In genomic region chr3R:18244171-18245043, dm6 we compare ENCODE assay signal across 1 fruit fly cellular context.
A peak's percentile ranks its signal among the peaks of the same experiment; 100 is the strongest.
TF ChIP-seq lines count a peak whose summit lies in the region.

No protein-coding gene starts in this region.

TF ChIP-seq in whole organism, embryonic, 481 proteins besides CTCF, POLR2A, EP300 and RAD21 (continued from another document):
- TF ChIP-seq CoRest (tag; optimal IDR thresholded peaks at IDR 0.05; lab: Kevin White, UChicago) = no peak
- TF ChIP-seq CG11560 (tag; IDR thresholded peaks at IDR 0.05; lab: Robert Waterston, UW) = no peak
- peak; percentile 12 for TF ChIP-seq CHES-1-like (GFP tag; optimal IDR thresholded peaks at IDR 0.05; lab: Kevin White, UChicago)
- TF ChIP-seq CG11085 (GFP tag; IDR thresholded peaks at IDR 0.05; lab: Robert Waterston, UW) = 0 out of 2 replicates have a peak, but pooled peaks have one; percentile 25
- TF ChIP-seq CG17186 (GFP tag; optimal IDR thresholded peaks at IDR 0.05; lab: Kevin White, UChicago) = no peak
- no peak for TF ChIP-seq CG15601 (tag; optimal IDR thresholded peaks at IDR 0.05; lab: Kevin White, UChicago)
- TF ChIP-seq nerfin-1 (tag; optimal IDR thresholded peaks at IDR 0.05; lab: Kevin White, UChicago) = no peak
- TF ChIP-seq gcm2 (GFP tag; optimal IDR thresholded peaks at IDR 0.05; lab: Kevin White, UChicago) = no peak
- no peak for TF ChIP-seq Neu2 (GFP tag; optimal IDR thresholded peaks at IDR 0.05; lab: Kevin White, UChicago; ENCODE audit: borderline replicate concordance)
- no peak for TF ChIP-seq Nf-YA (GFP tag; IDR thresholded peaks at IDR 0.05; lab: Robert Waterston, UW)
- no peak for TF ChIP-seq eve (GFP tag; optimal IDR thresholded peaks at IDR 0.05; lab: Kevin White, UChicago)
- no peak for TF ChIP-seq CG17568 (GFP tag; optimal IDR thresholded peaks at IDR 0.05; lab: Kevin White, UChicago)
- TF ChIP-seq Doc2 (GFP tag; IDR thresholded peaks at IDR 0.05; lab: Robert Waterston, UW) = no peak
- no peak for TF ChIP-seq maf-S (GFP tag; optimal IDR thresholded peaks at IDR 0.05; lab: Kevin White, UChicago)
- peak; percentile 41; the same call in 1 of the 3 replicates for TF ChIP-seq dysf (GFP tag; IDR thresholded peaks at IDR 0.05; lab: Robert Waterston, UW)
- no peak for TF ChIP-seq gt (GFP tag; IDR thresholded peaks at IDR 0.05; lab: Robert Waterston, UW)
- 0 out of 3 replicates have a peak, but pooled peaks have one; percentile 21 for TF ChIP-seq so (GFP tag; IDR thresholded peaks at IDR 0.05; lab: Robert Waterston, UW)
- peak; percentile 81 for TF ChIP-seq yki (optimal IDR thresholded peaks at IDR 0.05; lab: Kevin White, UChicago)
- TF ChIP-seq Dp (GFP tag; optimal IDR thresholded peaks at IDR 0.05; lab: Kevin White, UChicago) = peak; percentile 28
- TF ChIP-seq rib (GFP tag; IDR thresholded peaks at IDR 0.05; lab: Robert Waterston, UW) = peak; percentile 89; the same call in 1 of the 2 replicates
- no peak for TF ChIP-seq CG17912 (GFP tag; optimal IDR thresholded peaks at IDR 0.05; lab: Kevin White, UChicago)
- no peak for TF ChIP-seq vfl (GFP tag; optimal IDR thresholded peaks at IDR 0.05; lab: Kevin White, UChicago)
- TF ChIP-seq CG7556 (GFP tag; optimal IDR thresholded peaks at IDR 0.05; lab: Kevin White, UChicago) = no peak
- peak; percentile 91 for TF ChIP-seq abd-A (tag; optimal IDR thresholded peaks at IDR 0.05; lab: Kevin White, UChicago)
- 0 out of 3 replicates have a peak, but pooled peaks have one; percentile 25 for TF ChIP-seq ken (GFP tag; IDR thresholded peaks at IDR 0.05; lab: Robert Waterston, UW)
- peak; percentile 91 for TF ChIP-seq CG31224 (GFP tag; IDR thresholded peaks at IDR 0.05; lab: Robert Waterston, UW)
- no peak for TF ChIP-seq Atf6 (GFP tag; IDR thresholded peaks at IDR 0.05; lab: Robert Waterston, UW)
- peak in 1 of 2 experiments; percentile 59 for TF ChIP-seq Hr78 (GFP tag; optimal IDR thresholded peaks at IDR 0.05; lab: Kevin White, UChicago)
- no peak for TF ChIP-seq CG16779 (GFP tag; IDR thresholded peaks at IDR 0.05; lab: Robert Waterston, UW)
- no peak for TF ChIP-seq CG6813 (GFP tag; optimal IDR thresholded peaks at IDR 0.05; lab: Kevin White, UChicago)
- no peak for TF ChIP-seq NC2α (GFP tag; optimal IDR thresholded peaks at IDR 0.05; lab: Kevin White, UChicago)
- TF ChIP-seq shn (GFP tag; optimal IDR thresholded peaks at IDR 0.05; lab: Kevin White, UChicago) = peak; percentile 15
- TF ChIP-seq CG6683 (GFP tag; optimal IDR thresholded peaks at IDR 0.05; lab: Kevin White, UChicago) = no peak
- TF ChIP-seq D19A (tag; optimal IDR thresholded peaks at IDR 0.05; lab: Kevin White, UChicago) = no peak
- TF ChIP-seq zen (tag; optimal IDR thresholded peaks at IDR 0.05; lab: Kevin White, UChicago) = no peak
- no peak for TF ChIP-seq CG16813 (GFP tag; IDR thresholded peaks at IDR 0.05; lab: Robert Waterston, UW; ENCODE audit: partially characterized antibody)
- no peak for TF ChIP-seq bsh (GFP tag; optimal IDR thresholded peaks at IDR 0.05; lab: Kevin White, UChicago)
- TF ChIP-seq nerfin-2 (GFP tag; IDR thresholded peaks at IDR 0.05; lab: Robert Waterston, UW; ENCODE audit: partially characterized antibody) = no peak
- no peak for TF ChIP-seq H2.0 (GFP tag; IDR thresholded peaks at IDR 0.05; lab: Robert Waterston, UW)
TF ChIP-seq in whole organism, embryonic: peak in this region for 107.
